Worm (Caenorhabditis elegans) whole organism, midembryonic: ENCODE data around the gene rpl-22.

Source experiments
- cog-1 ChIP-seq: sonication (generic microtip); optimal IDR thresholded peaks from 2 replicates; lab custom pipeline; 2016; ENCODE audit warnings: missing genetic modification characterization, missing compliant biosample characterization
- flt-1 ChIP-seq: fragments of 200-800 bp; sonication (Bioruptor generic); IDR thresholded peaks from 2 replicates; pipeline ENCODE4 v1.3.6; 2022; ENCODE audit warnings: missing genetic modification characterization, missing compliant biosample characterization
- med-1 ChIP-seq: sonication (generic microtip); optimal IDR thresholded peaks from 2 replicates; lab custom pipeline; 2017; ENCODE audit warnings: missing genetic modification characterization, mild to moderate bottlenecking, missing compliant biosample characterization, antibody characterized with exemption, missing genetic modification reagents; ENCODE audit not compliant: insufficient read depth
- ztf-29 ChIP-seq: fragments of 200-800 bp; sonication (Bioruptor generic); IDR thresholded peaks from 2 replicates; pipeline ENCODE4 v1.3.6; 2022; ENCODE audit warnings: missing genetic modification reagents, missing genetic modification characterization, missing compliant biosample characterization

- peak; percentile 78; the same call in 1 of the 2 replicates for TF ChIP-seq ztf-29 (GFP tag; lab: Robert Waterston, UW)
- TF ChIP-seq cog-1 = no peak
- TF ChIP-seq flt-1 (GFP tag; lab: Robert Waterston, UW) = peak; percentile 81
- TF ChIP-seq med-1 (GFP tag; lab: Kevin White, UChicago) = no peak
Measured at ce11 chrII:5057315-5057714, 1.9 kb downstream of the rpl-22 start.
